Worm (Caenorhabditis elegans) whole organism, L1 larva: ENCODE measurements around the gene ced-13.

Source experiments
- ama-1 ChIP-seq: fragments of 150-350 bp; optimal IDR thresholded peaks from 2 replicates; lab custom pipeline; 2014
- blmp-1 ChIP-seq: fragments of 150-350 bp; optimal IDR thresholded peaks from 2 replicates; lab custom pipeline; 2014; ENCODE audit warnings: missing biosample characterization, missing genetic modification characterization
- ceh-8 ChIP-seq: fragments of 200-800 bp; sonication (Bioruptor generic); optimal IDR thresholded peaks from 2 replicates; lab custom pipeline; 2018; ENCODE audit warnings: mild to moderate bottlenecking, missing genetic modification characterization, moderate library complexity, missing compliant biosample characterization
- ceh-88 ChIP-seq: fragments of 200-800 bp; sonication (Bioruptor generic); IDR thresholded peaks from 2 replicates; pipeline ENCODE4 v1.3.6; 2022; ENCODE audit warnings: missing genetic modification characterization, missing compliant biosample characterization
- dsc-1 ChIP-seq: sonication (generic microtip); optimal IDR thresholded peaks from 2 replicates; lab custom pipeline; 2016; ENCODE audit warnings: mild to moderate bottlenecking, missing genetic modification characterization, missing compliant biosample characterization
- efl-1 ChIP-seq, 4 experiments: fragments of 150-350 bp; optimal IDR thresholded peaks in 3 of 4; peaks in 1 of 4; 1 replicate in 1 of 4; 2 replicates in 3 of 4; lab custom pipeline; 2014; ENCODE audit warnings: missing biosample characterization in 2 of 4, missing genetic modification characterization in 2 of 4, missing genetic modification reagents in 2 of 4
- egl-27 ChIP-seq, 2 experiments: fragments of 150-350 bp in 1 of 2; sonication (generic microtip); optimal IDR thresholded peaks; 3 replicates each; lab custom pipeline; 2017 to 2018; ENCODE audit warnings: missing biosample characterization in 2 of 2, missing genetic modification characterization in 2 of 2, missing genetic modification reagents in 2 of 2
- elt-3 ChIP-seq, 6 experiments: fragments of 150-350 bp in 1 of 6; sonication (generic microtip); optimal IDR thresholded peaks; 2 replicates each; lab custom pipeline; 2017 to 2018; ENCODE audit warnings: missing biosample characterization in 6 of 6, missing genetic modification characterization in 6 of 6, inconsistent platforms in 1 of 6
- fos-1 ChIP-seq: fragments of 150-350 bp; optimal IDR thresholded peaks from 2 replicates; lab custom pipeline; 2014; ENCODE audit warnings: missing biosample characterization, missing genetic modification characterization
- grh-1 ChIP-seq: fragments of 200-800 bp; sonication (Bioruptor generic); IDR thresholded peaks from 2 replicates; pipeline ENCODE4 v1.3.6; 2022; ENCODE audit warnings: missing genetic modification reagents, missing genetic modification characterization, missing compliant biosample characterization
- hlh-17 ChIP-seq: fragments of 200-800 bp; sonication (Bioruptor generic); optimal IDR thresholded peaks from 2 replicates; lab custom pipeline; 2018; ENCODE audit warnings: missing genetic modification characterization, mild to moderate bottlenecking, missing compliant biosample characterization, moderate library complexity, borderline replicate concordance
- irx-1 ChIP-seq: sonication (generic microtip); optimal IDR thresholded peaks from 2 replicates; lab custom pipeline; 2016; ENCODE audit warnings: missing genetic modification characterization, missing compliant biosample characterization
- jun-1 ChIP-seq: fragments of 150-350 bp; optimal IDR thresholded peaks from 2 replicates; lab custom pipeline; 2014; ENCODE audit warnings: missing biosample characterization, missing genetic modification reagents, missing genetic modification characterization
- lin-13 ChIP-seq: fragments of 150-350 bp; optimal IDR thresholded peaks from 2 replicates; lab custom pipeline; 2014; ENCODE audit warnings: missing biosample characterization, missing genetic modification reagents, missing genetic modification characterization
- lin-14 ChIP-seq: fragments of 200-800 bp; sonication (Bioruptor generic); optimal IDR thresholded peaks from 2 replicates; lab custom pipeline; 2018; ENCODE audit warnings: mild to moderate bottlenecking, missing genetic modification characterization, moderate library complexity, missing compliant biosample characterization
- lin-15B ChIP-seq: fragments of 150-350 bp; sonication (generic microtip); optimal IDR thresholded peaks from 3 replicates; lab custom pipeline; 2014; ENCODE audit warnings: missing biosample characterization, missing genetic modification characterization
- lin-35 ChIP-seq, 2 experiments: fragments of 150-350 bp; optimal IDR thresholded peaks; 2 replicates each; lab custom pipeline; 2014; ENCODE audit warnings: missing biosample characterization in 2 of 2, missing genetic modification characterization in 2 of 2, missing genetic modification reagents in 2 of 2
- lin-39 ChIP-seq: fragments of 150-350 bp; optimal IDR thresholded peaks from 2 replicates; lab custom pipeline; 2014; ENCODE audit warnings: missing biosample characterization, missing genetic modification reagents, missing genetic modification characterization
- lir-3 ChIP-seq: sonication (generic microtip); optimal IDR thresholded peaks from 2 replicates; lab custom pipeline; 2016; ENCODE audit warnings: mild to moderate bottlenecking, missing genetic modification characterization, moderate library complexity, missing compliant biosample characterization; ENCODE audit not compliant: poor library complexity
- lsy-2 ChIP-seq, 2 experiments: fragments of 150-350 bp; optimal IDR thresholded peaks; 2 replicates each; lab custom pipeline; 2014; ENCODE audit warnings: missing biosample characterization in 2 of 2, missing genetic modification characterization in 2 of 2
- mef-2 ChIP-seq: fragments of 150-350 bp; optimal IDR thresholded peaks from 2 replicates; lab custom pipeline; 2014; ENCODE audit warnings: missing biosample characterization, missing genetic modification characterization
- mep-1 ChIP-seq: fragments of 150-350 bp; optimal IDR thresholded peaks from 2 replicates; lab custom pipeline; 2014; ENCODE audit warnings: missing biosample characterization, missing genetic modification characterization
- nhr-11 ChIP-seq: fragments of 150-350 bp; optimal IDR thresholded peaks from 2 replicates; lab custom pipeline; 2014; ENCODE audit warnings: missing biosample characterization, missing genetic modification characterization
- nhr-19 ChIP-seq: fragments of 200-800 bp; sonication (Bioruptor generic); conservative IDR thresholded peaks from 2 replicates; pipeline ENCODE4 v1.3.6; 2022; ENCODE audit warnings: missing genetic modification characterization, missing compliant biosample characterization
- nhr-237 ChIP-seq: fragments of 150-350 bp; optimal IDR thresholded peaks from 2 replicates; lab custom pipeline; 2014; ENCODE audit warnings: missing biosample characterization, missing genetic modification characterization
- nhr-28 ChIP-seq: fragments of 150-350 bp; optimal IDR thresholded peaks from 2 replicates; lab custom pipeline; 2014; ENCODE audit warnings: missing biosample characterization, missing genetic modification characterization
- nhr-47 ChIP-seq: sonication (generic microtip); optimal IDR thresholded peaks from 2 replicates; lab custom pipeline; 2016; ENCODE audit warnings: mild to moderate bottlenecking, missing genetic modification characterization, moderate library complexity, missing compliant biosample characterization
- nhr-71 ChIP-seq: sonication (generic microtip); optimal IDR thresholded peaks from 2 replicates; lab custom pipeline; 2016; ENCODE audit warnings: mild to moderate bottlenecking, missing genetic modification characterization, moderate library complexity, missing compliant biosample characterization
- nhr-76 ChIP-seq: sonication (generic microtip); optimal IDR thresholded peaks from 2 replicates; lab custom pipeline; 2017; ENCODE audit warnings: missing biosample characterization, missing genetic modification characterization
- nhr-85 ChIP-seq: sonication (generic microtip); peaks from one replicate; lab custom pipeline; 2016; ENCODE audit warnings: missing genetic modification characterization, inconsistent platforms, missing compliant biosample characterization
- pag-3 ChIP-seq: sonication (generic microtip); optimal IDR thresholded peaks from 2 replicates; lab custom pipeline; 2017; ENCODE audit warnings: missing genetic modification characterization, mild to moderate bottlenecking, missing compliant biosample characterization, antibody characterized with exemption, borderline replicate concordance; ENCODE audit not compliant: insufficient read depth
- skn-1 ChIP-seq: fragments of 150-350 bp; optimal IDR thresholded peaks from 2 replicates; lab custom pipeline; 2014; ENCODE audit warnings: missing biosample characterization, missing genetic modification characterization
- snu-23 ChIP-seq: sonication (generic microtip); optimal IDR thresholded peaks from 2 replicates; lab custom pipeline; 2016; ENCODE audit warnings: missing genetic modification characterization, missing compliant biosample characterization
- sup-37 ChIP-seq: fragments of 200-800 bp; sonication (Bioruptor generic); optimal IDR thresholded peaks from 2 replicates; lab custom pipeline; 2018; ENCODE audit warnings: mild to moderate bottlenecking, missing genetic modification characterization, missing compliant biosample characterization
- tbx-2 ChIP-seq: sonication (generic microtip); optimal IDR thresholded peaks from 2 replicates; lab custom pipeline; 2016; ENCODE audit warnings: missing genetic modification characterization, missing compliant biosample characterization
- zip-4 ChIP-seq: fragments of 200-800 bp; sonication (Bioruptor generic); optimal IDR thresholded peaks from 2 replicates; lab custom pipeline; 2018; ENCODE audit warnings: mild to moderate bottlenecking, missing genetic modification characterization, moderate library complexity, missing compliant biosample characterization
- ztf-4 ChIP-seq: fragments of 150-350 bp; optimal IDR thresholded peaks from 2 replicates; lab custom pipeline; 2014; ENCODE audit warnings: missing biosample characterization, missing genetic modification characterization

Gene ced-13

ce11 chrX:8286164-8286563 is 13.3 kb downstream of the ced-13 start:
- TF ChIP-seq zip-4 (GFP tag; lab: Kevin White, UChicago) (peak; percentile 18), skn-1 (tag; lab: Kevin White, UChicago) (peak; percentile 73), lin-39 (tag; lab: Kevin White, UChicago) (no peak)
- TF ChIP-seq, all 84 proteins: peak for 2

- TF ChIP-seq efl-1 (optimal IDR thresholded peaks at IDR 0.05; lab: Kevin White, UChicago) (no peak), efl-1 (GFP tag; optimal IDR thresholded peaks at IDR 0.05 in 1 of 2; lab: Kevin White, UChicago) (peak in 1 of 2 experiments; percentile 74), grh-1 (GFP tag; lab: Robert Waterston, UW) (no peak), blmp-1 (tag; lab: Kevin White, UChicago) (peak; percentile 82)
Measured at ce11 chrX:8285169-8285796, 14.2 kb downstream of the ced-13 start, which contains the start of the genes fis-2 and F13B9.2. fis-2 (minus strand) TSS chrX:8285219. F13B9.2 (plus strand) TSS chrX:8285683.

ce11 chrX:8284003-8284402 is 15.5 kb downstream of the ced-13 start:
- TF ChIP-seq lin-35 (GFP tag; optimal IDR thresholded peaks at IDR 0.05; lab: Kevin White, UChicago) (no peak), blmp-1 (tag; lab: Kevin White, UChicago) (no peak), jun-1 (tag; lab: Kevin White, UChicago) (no peak), zip-4 (GFP tag; lab: Kevin White, UChicago) (no peak), irx-1 (tag; lab: Kevin White, UChicago) (no peak), ceh-8 (GFP tag; lab: Kevin White, UChicago) (no peak), ceh-88 (GFP tag; lab: Robert Waterston, UW) (no peak), skn-1 (tag; lab: Kevin White, UChicago) (no peak), nhr-237 (tag; lab: Kevin White, UChicago) (no peak), nhr-19 (GFP tag; lab: Robert Waterston, UW) (no peak), pag-3 (tag; lab: Kevin White, UChicago) (no peak), fos-1 (tag; lab: Kevin White, UChicago) (no peak), efl-1 (optimal IDR thresholded peaks at IDR 0.05; lab: Kevin White, UChicago) (no peak), efl-1 (GFP tag; optimal IDR thresholded peaks at IDR 0.05 in 1 of 2; lab: Kevin White, UChicago) (no peak), nhr-85 (tag; lab: Kevin White, UChicago) (no peak), lin-15B (no peak), nhr-11 (tag; lab: Kevin White, UChicago) (no peak), elt-3 (tag; optimal IDR thresholded peaks at IDR 0.05; lab: Kevin White, UChicago) (no peak)

- TF ChIP-seq egl-27 (tag; optimal IDR thresholded peaks at IDR 0.05; lab: Kevin White, UChicago) (no peak), efl-1 (optimal IDR thresholded peaks at IDR 0.05; lab: Kevin White, UChicago) (no peak), efl-1 (GFP tag; optimal IDR thresholded peaks at IDR 0.05 in 1 of 2; lab: Kevin White, UChicago) (peak in 1 of 2 experiments; percentile 55), nhr-85 (tag; lab: Kevin White, UChicago) (peak; percentile 26), nhr-76 (tag; lab: Kevin White, UChicago) (no peak), lsy-2 (tag; optimal IDR thresholded peaks at IDR 0.05; lab: Kevin White, UChicago) (no peak), lir-3 (tag; lab: Kevin White, UChicago) (no peak)
Measured at ce11 chrX:8276984-8277383, 22.5 kb downstream of the ced-13 start.

- TF ChIP-seq blmp-1 (tag; lab: Kevin White, UChicago) (peak; percentile 91), nhr-28 (tag; lab: Kevin White, UChicago) (no peak), nhr-47 (tag; lab: Kevin White, UChicago) (peak; percentile 16), lin-13 (GFP tag; lab: Kevin White, UChicago) (no peak), dsc-1 (tag; lab: Kevin White, UChicago) (peak; percentile 17), mep-1 (tag; lab: Kevin White, UChicago) (peak; percentile 3), snu-23 (GFP tag; lab: Kevin White, UChicago) (peak; percentile 7), mef-2 (tag; lab: Kevin White, UChicago) (no peak), ztf-4 (tag; lab: Kevin White, UChicago) (no peak), lin-14 (GFP tag; lab: Kevin White, UChicago) (peak; percentile 64), efl-1 (optimal IDR thresholded peaks at IDR 0.05; lab: Kevin White, UChicago) (no peak), efl-1 (GFP tag; optimal IDR thresholded peaks at IDR 0.05 in 1 of 2; lab: Kevin White, UChicago) (peak in 1 of 2 experiments; percentile 5), sup-37 (no peak), lin-15B (no peak), hlh-17 (GFP tag; lab: Kevin White, UChicago) (no peak), tbx-2 (tag; lab: Kevin White, UChicago) (no peak), nhr-71 (tag; lab: Kevin White, UChicago) (peak; percentile 12), ama-1 (no peak)
Measured at ce11 chrX:8276333-8276732, 23.1 kb downstream of the ced-13 start.
